Fruit fly (Drosophila melanogaster): ENCODE measurements around the gene Mt2.

DNA sequence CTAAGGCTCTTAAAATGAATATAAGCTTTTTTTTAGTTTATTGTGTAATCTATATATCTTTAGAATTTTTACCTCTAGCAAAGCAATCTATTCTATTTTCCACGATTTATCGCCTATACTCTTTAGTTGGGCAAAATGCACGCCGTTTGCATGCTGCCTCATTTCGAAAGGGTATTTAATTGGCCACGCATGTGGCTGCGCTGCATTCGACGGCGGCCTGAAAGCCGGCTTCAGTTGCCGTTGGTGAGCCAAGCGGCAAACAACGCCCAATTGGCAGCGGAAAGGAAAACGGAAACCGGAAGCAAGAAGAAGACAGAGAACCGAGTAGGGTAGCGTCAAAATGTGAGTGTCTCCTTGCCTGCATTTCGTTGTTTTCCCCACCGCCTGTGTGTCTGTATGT lies 20.5 kb upstream of the Mt2 start, which contains the start of gene CG14947:
- TF ChIP-seq CG8478 (optimal IDR thresholded peaks at IDR 0.05) (no peak), pan (optimal IDR thresholded peaks at IDR 0.05) (no peak), psq (optimal IDR thresholded peaks at IDR 0.05) (no peak), usp (GFP tag; optimal IDR thresholded peaks at IDR 0.05) (no peak), Dll (optimal IDR thresholded peaks at IDR 0.05) (no peak), EcR (GFP tag; optimal IDR thresholded peaks at IDR 0.05) (no peak)
